Fruit fly (Drosophila melanogaster) whole organism, embryonic: ENCODE data around the gene CG32176.

Experiments used
- Awh ChIP-seq: fragments of 200-800 bp; sonication (Bioruptor generic); IDR thresholded peaks from 2 replicates; pipeline ENCODE4, ENCODE4 v1.3.6; 2022; ENCODE audit warnings: missing biosample characterization, missing genetic modification characterization
- CG10209 ChIP-seq: fragments of 200-800 bp; sonication (Bioruptor generic); optimal IDR thresholded peaks from 3 replicates; lab custom pipeline; 2017; ENCODE audit warnings: missing biosample characterization, mild to moderate bottlenecking, missing genetic modification characterization, missing genetic modification reagents
- CG1024 ChIP-seq: fragments of 200-800 bp; sonication (Bioruptor generic); IDR thresholded peaks from 2 replicates; pipeline ENCODE4 v1.3.6; 2022; ENCODE audit warnings: missing biosample characterization, missing genetic modification characterization
- CG10274 ChIP-seq: fragments of 200-800 bp; sonication (Bioruptor generic); optimal IDR thresholded peaks from 3 replicates; lab custom pipeline; 2017; ENCODE audit warnings: missing biosample characterization, mild to moderate bottlenecking, missing genetic modification characterization
- CG11398 ChIP-seq: fragments of 200-800 bp; sonication (Bioruptor generic); optimal IDR thresholded peaks from 2 replicates; lab custom pipeline; 2016; ENCODE audit warnings: missing biosample characterization, missing genetic modification characterization
- CG12299 ChIP-seq: fragments of 200-800 bp; sonication (Bioruptor generic); optimal IDR thresholded peaks from 2 replicates; lab custom pipeline; 2018; ENCODE audit warnings: missing biosample characterization, mild to moderate bottlenecking, missing genetic modification characterization
- CG12391 ChIP-seq: fragments of 200-800 bp; sonication (Bioruptor generic); optimal IDR thresholded peaks from 3 replicates; lab custom pipeline; 2018; ENCODE audit warnings: missing biosample characterization, mild to moderate bottlenecking, missing genetic modification characterization, moderate library complexity
- CG13296 ChIP-seq: fragments of 200-800 bp; sonication (Bioruptor generic); optimal IDR thresholded peaks from 3 replicates; lab custom pipeline; 2018; ENCODE audit warnings: missing biosample characterization, mild to moderate bottlenecking, missing genetic modification characterization
- CG13424 ChIP-seq: fragments of 200-800 bp; sonication (Bioruptor generic); optimal IDR thresholded peaks from 2 replicates; lab custom pipeline; 2019; ENCODE audit warnings: missing biosample characterization, mild to moderate bottlenecking, missing genetic modification characterization, moderate library complexity
- CG14014 ChIP-seq: fragments of 200-800 bp; sonication (Bioruptor generic); IDR thresholded peaks from 2 replicates; pipeline ENCODE4 v1.3.6; 2022; ENCODE audit warnings: missing biosample characterization, missing genetic modification characterization
- CG14441 ChIP-seq: fragments of 200-800 bp; sonication (Bioruptor generic); IDR thresholded peaks from 2 replicates; pipeline ENCODE4 v1.3.6; 2022; ENCODE audit warnings: missing biosample characterization, missing genetic modification characterization
- CG15696 ChIP-seq: fragments of 200-800 bp; sonication (Bioruptor generic); optimal IDR thresholded peaks from 2 replicates; lab custom pipeline; 2019; ENCODE audit warnings: missing biosample characterization, mild to moderate bottlenecking, missing genetic modification characterization, moderate library complexity
- CG17612 ChIP-seq: fragments of 200-800 bp; sonication (Bioruptor generic); IDR thresholded peaks from 2 replicates; pipeline ENCODE4 v1.3.6; 2022; ENCODE audit warnings: missing biosample characterization, missing genetic modification characterization
- CG3726 ChIP-seq: fragments of 200-800 bp; sonication (Bioruptor generic); IDR thresholded peaks from 3 replicates; pipeline ENCODE4, ENCODE4 v1.3.6; 2022; ENCODE audit warnings: missing biosample characterization, missing genetic modification characterization
- CG4360 ChIP-seq: fragments of 200-800 bp; sonication (Bioruptor generic); IDR thresholded peaks from 2 replicates; pipeline ENCODE4 v1.3.6; 2022; ENCODE audit warnings: missing biosample characterization, missing genetic modification characterization
- CG43689 ChIP-seq: fragments of 200-800 bp; sonication (Bioruptor generic); IDR thresholded peaks from 2 replicates; pipeline ENCODE4 v1.3.6; 2022; ENCODE audit warnings: missing biosample characterization, missing genetic modification characterization
- CG7786 ChIP-seq: fragments of 200-800 bp; sonication (Bioruptor generic); optimal IDR thresholded peaks from 2 replicates; lab custom pipeline; 2016; ENCODE audit warnings: missing biosample characterization, missing genetic modification characterization
- CG7839 ChIP-seq: fragments of 200-800 bp; sonication (Bioruptor generic); optimal IDR thresholded peaks from 3 replicates; lab custom pipeline; 2018; ENCODE audit warnings: missing biosample characterization, mild to moderate bottlenecking, missing genetic modification characterization, moderate library complexity
- CG8478 ChIP-seq: fragments of >200 bp; optimal IDR thresholded peaks from 2 replicates; lab custom pipeline; 2018
- Camta ChIP-seq: fragments of 200-800 bp; sonication (Bioruptor generic); optimal IDR thresholded peaks from 2 replicates; lab custom pipeline; 2016; ENCODE audit warnings: missing biosample characterization, missing genetic modification characterization
- D19A ChIP-seq: fragments of 200-800 bp; optimal IDR thresholded peaks from 3 replicates; lab custom pipeline; 2019; ENCODE audit warnings: missing biosample characterization, mild to moderate bottlenecking, missing genetic modification characterization, moderate library complexity
- E2f2 ChIP-seq: fragments of 200-800 bp; sonication (Bioruptor generic); IDR thresholded peaks from 2 replicates; pipeline ENCODE4 v1.3.6; 2022; ENCODE audit warnings: missing biosample characterization, missing genetic modification characterization
- HLH3B ChIP-seq: fragments of 200-800 bp; sonication (Bioruptor generic); IDR thresholded peaks from 2 replicates; pipeline ENCODE4 v1.3.6; 2022; ENCODE audit warnings: missing biosample characterization, missing genetic modification characterization
- HmgD ChIP-seq: fragments of 200-800 bp; sonication (Bioruptor generic); optimal IDR thresholded peaks from 3 replicates; lab custom pipeline; 2016; ENCODE audit warnings: missing biosample characterization, missing genetic modification characterization
- Nf-YC ChIP-seq: fragments of 200-800 bp; optimal IDR thresholded peaks from 3 replicates; lab custom pipeline; 2019; ENCODE audit warnings: missing biosample characterization, mild to moderate bottlenecking, missing genetic modification characterization, moderate library complexity
- Ptx1 ChIP-seq: fragments of 200-800 bp; sonication (Bioruptor generic); IDR thresholded peaks from 2 replicates; pipeline ENCODE4 v1.3.6; 2022; ENCODE audit warnings: missing biosample characterization, missing genetic modification characterization
- Rfx ChIP-seq: fragments of 200-800 bp; sonication (Bioruptor generic); IDR thresholded peaks from 2 replicates; pipeline ENCODE4 v1.3.6; 2022; ENCODE audit warnings: missing biosample characterization, missing genetic modification characterization
- Sox102F ChIP-seq: fragments of 200-800 bp; sonication (Bioruptor generic); optimal IDR thresholded peaks from 2 replicates; lab custom pipeline; 2018; ENCODE audit warnings: missing biosample characterization, mild to moderate bottlenecking, missing genetic modification characterization, moderate library complexity
- br ChIP-seq: fragments of >200 bp; optimal IDR thresholded peaks from 2 replicates; lab custom pipeline; 2017
- bsh ChIP-seq, 2 experiments: fragments of 200-800 bp; sonication (Bioruptor generic); optimal IDR thresholded peaks; 2 replicates each; lab custom pipeline; 2017 to 2018; ENCODE audit warnings: mild to moderate bottlenecking in 2 of 2, missing biosample characterization in 2 of 2, missing genetic modification characterization in 2 of 2, moderate library complexity in 1 of 2
- cato ChIP-seq: fragments of 200-800 bp; sonication (Bioruptor generic); optimal IDR thresholded peaks from 2 replicates; lab custom pipeline; 2016; ENCODE audit warnings: missing biosample characterization, missing genetic modification characterization, borderline replicate concordance
- chn ChIP-seq: fragments of 200-800 bp; sonication (Bioruptor generic); optimal IDR thresholded peaks from 2 replicates; lab custom pipeline; 2016; ENCODE audit warnings: missing biosample characterization, missing genetic modification characterization
- croc ChIP-seq: fragments of 200-800 bp; sonication (Bioruptor generic); conservative IDR thresholded peaks from 3 replicates; pipeline ENCODE4 v1.3.6; 2022; ENCODE audit warnings: missing biosample characterization, missing genetic modification characterization
- dan ChIP-seq: fragments of 200-800 bp; sonication (Bioruptor generic); IDR thresholded peaks from 2 replicates; pipeline ENCODE4 v1.3.6; 2022; ENCODE audit warnings: missing biosample characterization, missing genetic modification characterization
- dysf ChIP-seq: fragments of 200-800 bp; sonication (Bioruptor generic); IDR thresholded peaks from 3 replicates; pipeline ENCODE4 v1.3.6; 2022; ENCODE audit warnings: missing biosample characterization, missing genetic modification characterization
- exex ChIP-seq: fragments of 200-800 bp; sonication (Bioruptor generic); optimal IDR thresholded peaks from 4 replicates; lab custom pipeline; 2018; ENCODE audit warnings: missing biosample characterization, mild to moderate bottlenecking, missing genetic modification characterization, moderate library complexity
- fd64A ChIP-seq: fragments of 200-800 bp; sonication (Bioruptor generic); optimal IDR thresholded peaks from 3 replicates; lab custom pipeline; 2018; ENCODE audit warnings: missing biosample characterization, mild to moderate bottlenecking, missing genetic modification characterization
- fu2 ChIP-seq: fragments of 200-800 bp; sonication (Bioruptor generic); optimal IDR thresholded peaks from 2 replicates; lab custom pipeline; 2016; ENCODE audit warnings: missing biosample characterization, missing genetic modification characterization
- gt ChIP-seq: fragments of 200-800 bp; sonication (Bioruptor generic); IDR thresholded peaks from 2 replicates; pipeline ENCODE4 v1.3.6; 2022; ENCODE audit warnings: missing biosample characterization, missing genetic modification characterization
- inv ChIP-seq: fragments of 200-800 bp; sonication (Bioruptor generic); IDR thresholded peaks from 2 replicates; pipeline ENCODE4 v1.3.6; 2022; ENCODE audit warnings: missing biosample characterization, missing genetic modification characterization; ENCODE audit not compliant: partially characterized antibody
- jumu ChIP-seq: fragments of 200-800 bp; sonication (Bioruptor generic); optimal IDR thresholded peaks from 3 replicates; lab custom pipeline; 2016; ENCODE audit warnings: missing biosample characterization, missing genetic modification characterization
- kay ChIP-seq: fragments of 200-800 bp; sonication (Bioruptor generic); optimal IDR thresholded peaks from 2 replicates; lab custom pipeline; 2016; ENCODE audit warnings: missing biosample characterization, missing genetic modification characterization
- ken ChIP-seq: fragments of 200-800 bp; sonication (Bioruptor generic); IDR thresholded peaks from 3 replicates; pipeline ENCODE4 v1.3.6; 2022; ENCODE audit warnings: missing biosample characterization, missing genetic modification characterization
- lbe ChIP-seq: fragments of 200-800 bp; sonication (Bioruptor generic); optimal IDR thresholded peaks from 2 replicates; lab custom pipeline; 2016; ENCODE audit warnings: missing biosample characterization, mild to moderate bottlenecking, missing genetic modification characterization
- mld ChIP-seq: fragments of 200-800 bp; sonication (Bioruptor generic); IDR thresholded peaks from 3 replicates; pipeline ENCODE4 v1.3.6; 2022; ENCODE audit warnings: missing biosample characterization, missing genetic modification characterization; ENCODE audit not compliant: partially characterized antibody
- pfk ChIP-seq: fragments of 200-800 bp; sonication (Bioruptor generic); optimal IDR thresholded peaks from 2 replicates; lab custom pipeline; 2018; ENCODE audit warnings: missing biosample characterization, mild to moderate bottlenecking, missing genetic modification characterization, moderate library complexity
- pros ChIP-seq: fragments of 200-800 bp; sonication (Bioruptor generic); optimal IDR thresholded peaks from 3 replicates; lab custom pipeline; 2019; ENCODE audit warnings: missing biosample characterization, mild to moderate bottlenecking, missing genetic modification characterization, moderate library complexity
- slbo ChIP-seq: fragments of 200-800 bp; sonication (Bioruptor generic); IDR thresholded peaks from 2 replicates; pipeline ENCODE4 v1.3.6; 2022; ENCODE audit warnings: missing biosample characterization, missing genetic modification characterization
- sna ChIP-seq: fragments of 200-800 bp; sonication (Bioruptor generic); IDR thresholded peaks from 2 replicates; pipeline ENCODE4 v1.3.6; 2022; ENCODE audit warnings: missing biosample characterization, missing genetic modification characterization; ENCODE audit not compliant: partially characterized antibody
- sob ChIP-seq: fragments of 200-800 bp; sonication (Bioruptor generic); IDR thresholded peaks from 2 replicates; pipeline ENCODE4 v1.3.6; 2022; ENCODE audit warnings: missing biosample characterization, missing genetic modification characterization
- tap ChIP-seq: fragments of 200-800 bp; optimal IDR thresholded peaks from 3 replicates; lab custom pipeline; 2019; ENCODE audit warnings: missing biosample characterization, mild to moderate bottlenecking, missing genetic modification characterization, moderate library complexity

Gene CG32176

DNA sequence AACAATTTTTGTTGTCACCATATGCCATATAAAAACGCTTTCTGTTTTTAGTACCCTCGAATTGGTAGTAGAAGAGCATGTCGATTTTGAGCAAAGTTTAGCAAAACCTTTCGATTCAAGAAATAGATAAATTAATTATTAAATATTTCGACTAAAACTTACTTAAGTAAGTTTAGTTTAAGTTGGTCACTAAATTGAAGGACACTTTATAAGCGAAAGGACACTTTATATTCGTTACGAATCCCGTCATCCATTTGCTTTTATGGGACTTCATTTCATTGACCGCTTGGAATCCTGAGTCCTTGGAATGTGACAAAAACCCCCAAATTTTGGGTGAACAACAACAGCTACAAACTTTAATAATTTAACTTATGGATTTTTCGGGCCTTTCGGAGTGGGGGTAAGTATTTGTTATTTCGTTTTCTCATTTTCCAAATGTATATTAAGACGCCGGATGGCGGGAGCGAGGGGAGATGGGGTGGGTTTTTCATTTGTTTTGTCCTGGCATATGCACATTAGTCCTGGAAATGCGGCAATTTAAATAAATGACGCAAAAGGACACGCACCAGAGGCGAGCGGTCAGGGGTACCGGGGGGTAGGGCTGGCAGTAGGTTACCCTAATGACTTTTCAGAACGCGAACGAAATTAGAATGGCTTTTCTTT, 25.3 kb downstream of the CG32176 start (continued):
- peak; percentile 57 for TF ChIP-seq CG12391 (tag; lab: Kevin White, UChicago)
- TF ChIP-seq sna (GFP tag; lab: Robert Waterston, UW) = no peak
- TF ChIP-seq CG8478 (lab: Kevin White, UChicago) = no peak
- no peak for TF ChIP-seq dan (GFP tag; lab: Robert Waterston, UW)
- TF ChIP-seq CG7839 (tag; lab: Kevin White, UChicago) = peak; percentile 52
- peak; percentile 78 for TF ChIP-seq pros (GFP tag; lab: Kevin White, UChicago)
- TF ChIP-seq croc (GFP tag; lab: Robert Waterston, UW) = no peak
- no peak for TF ChIP-seq mld
- TF ChIP-seq CG3726 (GFP tag; lab: Robert Waterston, UW) = 0 out of 3 replicates have a peak, but pooled peaks have one; percentile 9
- TF ChIP-seq sob (GFP tag; lab: Robert Waterston, UW) = no peak
- no peak for TF ChIP-seq Awh
- no peak for TF ChIP-seq E2f2 (GFP tag; lab: Robert Waterston, UW)
- peak in 1 of 2 experiments; percentile 49 for TF ChIP-seq bsh (GFP tag; optimal IDR thresholded peaks at IDR 0.05; lab: Kevin White, UChicago)
- no peak for TF ChIP-seq fd64A (GFP tag; lab: Kevin White, UChicago)
- TF ChIP-seq ken (GFP tag; lab: Robert Waterston, UW) = no peak
- no peak for TF ChIP-seq Nf-YC (tag; lab: Kevin White, UChicago)
- TF ChIP-seq HmgD (GFP tag; lab: Kevin White, UChicago) = no peak
- TF ChIP-seq tap (tag; lab: Kevin White, UChicago) = peak; percentile 10
- peak; percentile 41; the same call in 1 of the 2 replicates for TF ChIP-seq Ptx1 (GFP tag; lab: Robert Waterston, UW)
- no peak for TF ChIP-seq CG43689 (GFP tag; lab: Robert Waterston, UW)
- peak; percentile 50 for TF ChIP-seq Sox102F
- TF ChIP-seq CG10209 (GFP tag; lab: Kevin White, UChicago) = peak; percentile 25
- TF ChIP-seq slbo = peak; percentile 44
- no peak for TF ChIP-seq lbe (GFP tag; lab: Kevin White, UChicago)
- TF ChIP-seq CG7786 (GFP tag; lab: Kevin White, UChicago) = no peak
- no peak for TF ChIP-seq Rfx (GFP tag; lab: Robert Waterston, UW)
- TF ChIP-seq exex = no peak
- no peak for TF ChIP-seq CG17612 (GFP tag; lab: Robert Waterston, UW)
- TF ChIP-seq cato (GFP tag; lab: Kevin White, UChicago) = no peak
- no peak for TF ChIP-seq pfk (GFP tag; lab: Kevin White, UChicago)
- TF ChIP-seq CG4360 (GFP tag; lab: Robert Waterston, UW) = peak; percentile 43
- TF ChIP-seq CG14441 (GFP tag; lab: Robert Waterston, UW) = peak; percentile 45; the same call in 1 of the 2 replicates
- no peak for TF ChIP-seq fu2 (GFP tag; lab: Kevin White, UChicago)
- no peak for TF ChIP-seq kay (GFP tag; lab: Kevin White, UChicago)
- TF ChIP-seq br = no peak
- TF ChIP-seq gt = no peak
- no peak for TF ChIP-seq CG11398 (GFP tag; lab: Kevin White, UChicago)
- TF ChIP-seq HLH3B (GFP tag; lab: Robert Waterston, UW) = no peak
- TF ChIP-seq CG13424 (tag; lab: Kevin White, UChicago) = peak; percentile 3
- TF ChIP-seq chn = no peak
- no peak for TF ChIP-seq inv (GFP tag; lab: Robert Waterston, UW)
- peak; percentile 39 for TF ChIP-seq D19A
- no peak for TF ChIP-seq CG15696 (tag; lab: Kevin White, UChicago)
- no peak for TF ChIP-seq CG12299
- TF ChIP-seq CG13296 = no peak
- peak; percentile 48; the same call in 2 of the 3 replicates for TF ChIP-seq dysf (GFP tag; lab: Robert Waterston, UW)
- TF ChIP-seq jumu = no peak
- no peak for TF ChIP-seq CG1024
- no peak for TF ChIP-seq CG10274
- 0 out of 2 replicates have a peak, but pooled peaks have one; percentile 35 for TF ChIP-seq CG14014
- no peak for TF ChIP-seq Camta (GFP tag; lab: Kevin White, UChicago)
